Fruit fly (Drosophila melanogaster) whole organism: ENCODE results near the gene CG1789.

ENCODE experiments used
- CG8478 ChIP-seq: fragments of >200 bp; optimal IDR thresholded peaks from 2 replicates; lab custom pipeline; 2018; ENCODE audit warnings: inconsistent platforms
- Dll ChIP-seq: fragments of >200 bp; optimal IDR thresholded peaks from 2 replicates; lab custom pipeline; 2017
- EcR ChIP-seq, 2 experiments: fragments of >200 bp; optimal IDR thresholded peaks; 2 replicates each; lab custom pipeline; 2017; ENCODE audit warnings: missing biosample characterization in 2 of 2, missing genetic modification characterization in 2 of 2, missing genetic modification reagents in 2 of 2
- pan ChIP-seq: fragments of >200 bp; optimal IDR thresholded peaks from 2 replicates; lab custom pipeline; 2017
- psq ChIP-seq: fragments of >200 bp; optimal IDR thresholded peaks from 2 replicates; lab custom pipeline; 2017
- usp ChIP-seq: fragments of >200 bp; optimal IDR thresholded peaks from 2 replicates; lab custom pipeline; 2017; ENCODE audit warnings: missing biosample characterization, missing genetic modification characterization, mixed read lengths

CG1789 gene

dm6 chrX:8769157-8769556 lies 48.8 kb downstream of the CG1789 start:
- no peak for TF ChIP-seq CG8478 (lab: Kevin White, UChicago)
- TF ChIP-seq usp (GFP tag; lab: Kevin White, UChicago), result no peak
- no peak for TF ChIP-seq pan
- no peak for TF ChIP-seq EcR (GFP tag; optimal IDR thresholded peaks at IDR 0.05; lab: Kevin White, UChicago)
- TF ChIP-seq Dll (lab: Kevin White, UChicago), result no peak
- TF ChIP-seq psq, result no peak

- TF ChIP-seq CG8478 (lab: Kevin White, UChicago) (no peak), pan (no peak), Dll (lab: Kevin White, UChicago) (no peak), psq (no peak), EcR (GFP tag; optimal IDR thresholded peaks at IDR 0.05; lab: Kevin White, UChicago) (no peak), usp (GFP tag; lab: Kevin White, UChicago) (no peak)
Measured at dm6 chrX:8770768-8771167, 50.4 kb downstream of the CG1789 start.
